Fruit fly (Drosophila melanogaster): ENCODE results near the gene Ost48.

The Ost48 gene

DNA sequence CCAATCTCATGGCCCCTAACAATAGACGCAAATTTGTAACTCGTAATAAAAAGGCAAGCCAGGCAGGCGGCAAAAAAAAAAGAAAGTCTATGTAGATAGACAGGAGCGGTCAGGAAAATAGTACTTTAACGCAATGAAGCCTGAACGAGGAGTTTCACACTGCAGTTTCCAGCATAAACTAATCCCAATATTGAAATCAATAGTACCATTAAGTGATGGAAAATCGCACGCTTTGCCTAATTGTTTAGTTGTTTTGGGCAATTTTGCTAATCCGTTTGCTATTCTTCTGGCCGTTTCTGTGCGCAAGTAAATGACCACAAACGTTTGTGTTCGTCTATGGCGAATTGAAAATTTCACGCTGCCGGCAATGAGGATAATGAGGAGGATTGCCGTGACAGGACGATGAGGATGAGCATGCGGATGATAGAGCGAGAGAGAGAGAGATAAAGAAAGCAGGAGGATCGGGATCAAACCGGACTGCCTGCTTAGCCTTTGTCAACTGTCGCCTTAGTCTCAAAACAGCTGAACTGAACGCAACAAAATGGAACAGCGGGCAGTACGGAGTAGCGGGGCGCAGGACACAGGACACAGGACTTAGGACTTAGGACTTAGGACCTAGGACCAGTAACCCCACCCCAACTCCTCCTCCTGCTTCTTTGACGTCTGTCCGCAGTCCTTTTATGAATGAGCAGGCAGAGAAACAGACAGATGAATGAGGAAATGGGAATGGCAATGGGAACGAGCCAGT, 30.9 kb downstream of the Ost48 start (continued):
- TF ChIP-seq Eip74EF (GFP tag; optimal IDR thresholded peaks at IDR 0.05) (no peak), dimm (GFP tag; IDR thresholded peaks at IDR 0.05) (no peak), bbx (GFP tag; IDR thresholded peaks at IDR 0.05; ENCODE audit: partially characterized antibody) (no peak), CkIIα-i1 (GFP tag; IDR thresholded peaks at IDR 0.05) (no peak), lbe (GFP tag; optimal IDR thresholded peaks at IDR 0.05) (no peak), CG10565 (GFP tag; optimal IDR thresholded peaks at IDR 0.05) (no peak), Vsx1 (GFP tag; optimal IDR thresholded peaks at IDR 0.05) (no peak), Dbx (GFP tag; IDR thresholded peaks at IDR 0.05) (no peak), CG8359 (GFP tag; optimal IDR thresholded peaks at IDR 0.05; ENCODE audit: borderline replicate concordance) (no peak), Hmx (GFP tag; optimal IDR thresholded peaks at IDR 0.05) (no peak), pb (GFP tag; optimal IDR thresholded peaks at IDR 0.05) (no peak), CG7987 (GFP tag; optimal IDR thresholded peaks at IDR 0.05) (no peak), Mes4 (GFP tag; optimal IDR thresholded peaks at IDR 0.05) (no peak), Usf (GFP tag; optimal IDR thresholded peaks at IDR 0.05) (no peak), hkb (optimal IDR thresholded peaks at IDR 0.05) (no peak), hkb (GFP tag; IDR thresholded peaks at IDR 0.05) (peak; percentile 21; the same call in 1 of the 2 replicates), CG15696 (tag; optimal IDR thresholded peaks at IDR 0.05) (no peak), inv (GFP tag; IDR thresholded peaks at IDR 0.05; ENCODE audit: partially characterized antibody) (no peak), CG32767 (GFP tag; IDR thresholded peaks at IDR 0.05) (no peak), zfh2 (GFP tag; optimal IDR thresholded peaks at IDR 0.05) (no peak), cg (GFP tag; optimal IDR thresholded peaks at IDR 0.05) (no peak), CG11093 (GFP tag; IDR thresholded peaks at IDR 0.05) (no peak), esg (GFP tag; conservative IDR thresholded peaks at IDR 0.05) (0 out of 2 replicates have a peak, but pooled peaks have one; percentile 12), ttk (GFP tag; IDR thresholded peaks at IDR 0.05) (no peak), CG4360 (GFP tag; IDR thresholded peaks at IDR 0.05) (no peak), dm (GFP tag; optimal IDR thresholded peaks at IDR 0.05) (no peak), CG13287 (GFP tag; IDR thresholded peaks at IDR 0.05; ENCODE audit: partially characterized antibody) (no peak), CG11696 (GFP tag; IDR thresholded peaks at IDR 0.05) (peak; percentile 76), eve (GFP tag; optimal IDR thresholded peaks at IDR 0.05) (peak in 1 of 2 experiments; percentile 52)

DNA sequence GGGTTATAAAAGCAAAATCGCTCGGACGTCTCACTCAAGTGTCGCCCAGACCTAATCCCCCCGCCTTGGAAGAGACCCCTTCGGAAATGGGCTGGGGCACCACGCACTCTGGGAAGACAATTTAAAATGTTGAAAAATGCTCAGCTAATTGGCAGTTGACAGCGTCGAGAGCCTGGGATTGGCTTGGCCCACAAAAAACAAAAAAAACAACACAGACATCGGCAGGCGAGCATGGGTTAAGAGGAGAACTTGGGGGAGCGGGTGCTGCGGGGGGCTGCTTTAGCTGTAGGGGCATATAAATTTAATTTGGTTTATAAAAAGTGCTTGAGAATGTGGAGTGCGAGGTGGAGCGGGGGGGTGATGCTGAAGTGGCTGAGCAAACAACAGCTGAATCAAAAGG, 35.8 kb downstream of the Ost48 start:
- TF ChIP-seq Gsc (GFP tag; IDR thresholded peaks at IDR 0.05), result no peak
- no peak for TF ChIP-seq TFAM (GFP tag; optimal IDR thresholded peaks at IDR 0.05)
- TF ChIP-seq CG2889 (GFP tag; IDR thresholded peaks at IDR 0.05), result no peak
- no peak for TF ChIP-seq CG12071 (GFP tag; optimal IDR thresholded peaks at IDR 0.05)
- no peak for TF ChIP-seq GATAe (GFP tag; conservative IDR thresholded peaks at IDR 0.05)
- TF ChIP-seq Xrp1 (GFP tag; IDR thresholded peaks at IDR 0.05), result 0 out of 2 replicates have a peak, but pooled peaks have one; percentile 4
- TF ChIP-seq CG11398 (GFP tag; optimal IDR thresholded peaks at IDR 0.05), result no peak
- TF ChIP-seq crp (GFP tag; optimal IDR thresholded peaks at IDR 0.05), result no peak
- no peak for TF ChIP-seq CG7786 (GFP tag; optimal IDR thresholded peaks at IDR 0.05)
- no peak for TF ChIP-seq CG11560 (tag; IDR thresholded peaks at IDR 0.05)
- peak; percentile 67 for TF ChIP-seq abd-A (tag; optimal IDR thresholded peaks at IDR 0.05)
- peak; percentile 51 for TF ChIP-seq CG12769 (tag; optimal IDR thresholded peaks at IDR 0.05)
- 0 out of 2 replicates have a peak, but pooled peaks have one; percentile 7 for TF ChIP-seq CG14014 (GFP tag; IDR thresholded peaks at IDR 0.05)
- TF ChIP-seq row (GFP tag; IDR thresholded peaks at IDR 0.05), result peak; percentile 22; the same call in 2 of the 3 replicates
- no peak for TF ChIP-seq PHDP (tag; optimal IDR thresholded peaks at IDR 0.05)
- TF ChIP-seq CG5180 (GFP tag; optimal IDR thresholded peaks at IDR 0.05), result peak; percentile 47
- TF ChIP-seq lab (GFP tag; optimal IDR thresholded peaks at IDR 0.05), result peak; percentile 10
- no peak for TF ChIP-seq dati (GFP tag; IDR thresholded peaks at IDR 0.05)
- peak; percentile 36 for TF ChIP-seq Ets65A (GFP tag)
- TF ChIP-seq CG10543 (GFP tag; optimal IDR thresholded peaks at IDR 0.05), result peak; percentile 16
- TF ChIP-seq so (GFP tag; IDR thresholded peaks at IDR 0.05), result no peak
- TF ChIP-seq Nf-YB (GFP tag; optimal IDR thresholded peaks at IDR 0.05), result peak; percentile 15
